Worm (Caenorhabditis elegans): ENCODE results near the gene srab-1.

ce11 chrV:5089497-5090134, 12.3 kb downstream of the srab-1 start, which contains the start of gene glb-32:
- TF ChIP-seq ama-1 (optimal IDR thresholded peaks at IDR 0.05): no peak
- TF ChIP-seq ZK546.5 (tag; optimal IDR thresholded peaks at IDR 0.05): no peak
- TF ChIP-seq nhr-237 (tag; optimal IDR thresholded peaks at IDR 0.05): no peak
